Worm (Caenorhabditis elegans) whole organism, young adult: ENCODE measurements around the gene C38D9.8.

Experiments
- B0035.1 ChIP-seq: sonication (generic microtip); optimal IDR thresholded peaks from 2 replicates; lab custom pipeline; 2016; ENCODE audit warnings: missing genetic modification characterization, mild to moderate bottlenecking, missing compliant biosample characterization, missing genotype, missing genetic modification reagents
- Y56A3A.18 ChIP-seq: fragments of 200-800 bp; sonication (Bioruptor generic); IDR thresholded peaks from 2 replicates; pipeline ENCODE4 v1.3.6; 2022; ENCODE audit warnings: missing genetic modification reagents, missing genetic modification characterization, missing compliant biosample characterization
- ama-1 ChIP-seq, 3 experiments: fragments of 150-350 bp in 1 of 3; sonication (generic microtip) in 2 of 3; optimal IDR thresholded peaks; 2 replicates each; lab custom pipeline; 2014 to 2018; ENCODE audit warnings: missing biosample characterization in 2 of 3, missing genetic modification characterization in 2 of 3, missing genetic modification reagents in 2 of 3
- ets-4 ChIP-seq: fragments of 200-800 bp; sonication (Bioruptor generic); optimal IDR thresholded peaks from 2 replicates; lab custom pipeline; 2018; ENCODE audit warnings: mild to moderate bottlenecking, missing genetic modification characterization, missing compliant biosample characterization
- hlh-12 ChIP-seq: sonication (generic microtip); optimal IDR thresholded peaks from 2 replicates; lab custom pipeline; 2016; ENCODE audit warnings: missing genetic modification characterization, missing compliant biosample characterization
- madf-3 ChIP-seq: fragments of 200-800 bp; sonication (Bioruptor generic); IDR thresholded peaks from 2 replicates; pipeline ENCODE4 v1.3.6; 2022; ENCODE audit warnings: missing genetic modification reagents, missing genetic modification characterization, missing compliant biosample characterization
- rec-8 ChIP-seq, 2 experiments: sonication (generic microtip); optimal IDR thresholded peaks; 2 replicates each; lab custom pipeline; 2016; ENCODE audit warnings: mild to moderate bottlenecking in 2 of 2, missing genetic modification characterization in 2 of 2, missing genetic modification reagents in 2 of 2, missing genotype in 2 of 2, missing biosample characterization in 1 of 2, missing compliant biosample characterization in 1 of 2, moderate library complexity in 1 of 2
- snpc-1.3 ChIP-seq: sonication (generic microtip); optimal IDR thresholded peaks from 2 replicates; lab custom pipeline; 2017; ENCODE audit warnings: missing genetic modification characterization, mild to moderate bottlenecking, missing compliant biosample characterization, antibody characterized with exemption, moderate library complexity, missing genotype, missing genetic modification reagents; ENCODE audit not compliant: insufficient read depth
- snpc-3.4 ChIP-seq: sonication (generic microtip); optimal IDR thresholded peaks from 2 replicates; lab custom pipeline; 2017; ENCODE audit warnings: missing genetic modification characterization, mild to moderate bottlenecking, missing compliant biosample characterization, antibody characterized with exemption, moderate library complexity, missing genotype, missing genetic modification reagents
- snpc-4 ChIP-seq, 5 experiments: fragments of 150-350 bp in 1 of 5; sonication (generic microtip) in 4 of 5; optimal IDR thresholded peaks; 2 replicates each; lab custom pipeline; 2014 to 2018; ENCODE audit warnings: missing genetic modification characterization in 5 of 5, missing biosample characterization in 3 of 5, antibody characterized with exemption in 2 of 5, mild to moderate bottlenecking in 2 of 5, missing compliant biosample characterization in 2 of 5, missing genotype in 2 of 5, moderate library complexity in 2 of 5, missing genetic modification reagents in 1 of 5
- somi-1 ChIP-seq: fragments of 200-800 bp; sonication (Bioruptor generic); optimal IDR thresholded peaks from 2 replicates; lab custom pipeline; 2018; ENCODE audit warnings: mild to moderate bottlenecking, missing genetic modification characterization, missing compliant biosample characterization

DNA sequence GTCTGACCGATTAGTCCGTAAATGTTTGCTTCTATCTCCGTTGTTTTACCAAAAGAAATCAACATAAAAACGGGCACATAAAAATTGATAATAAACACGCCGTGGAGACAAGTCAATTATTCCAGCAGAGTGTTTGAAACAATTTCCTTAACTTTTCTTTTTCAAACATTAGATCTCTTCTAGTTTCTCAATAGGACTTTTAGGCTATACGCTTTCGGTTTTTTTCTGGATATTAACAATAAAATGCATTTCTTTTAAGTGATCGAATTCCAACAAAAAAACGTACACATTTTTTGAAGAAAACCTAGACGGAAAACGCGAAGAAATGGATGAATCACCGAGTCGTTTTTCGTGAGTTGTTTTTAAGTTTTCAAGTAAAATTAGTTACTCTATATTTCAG, 6.3 kb upstream of the C38D9.8 start, which contains the start of gene fbxa-172:
- no peak for TF ChIP-seq rec-8 (tag; optimal IDR thresholded peaks at IDR 0.05; lab: Kevin White, UChicago)
- no peak for TF ChIP-seq somi-1 (GFP tag; lab: Kevin White, UChicago)
- no peak for TF ChIP-seq hlh-12 (tag; lab: Kevin White, UChicago)
- TF ChIP-seq snpc-1.3 (tag; lab: Kevin White, UChicago) = no peak
- TF ChIP-seq ets-4 (GFP tag; lab: Kevin White, UChicago) = no peak
- no peak for TF ChIP-seq madf-3 (GFP tag; lab: Robert Waterston, UW)
- TF ChIP-seq snpc-3.4 = no peak
- TF ChIP-seq ama-1 (optimal IDR thresholded peaks at IDR 0.05; lab: Kevin White, UChicago) = no peak
- no peak for TF ChIP-seq ama-1 (GFP tag; optimal IDR thresholded peaks at IDR 0.05; lab: Kevin White, UChicago)
- no peak for TF ChIP-seq snpc-4 (GFP tag; optimal IDR thresholded peaks at IDR 0.05; lab: Kevin White, UChicago)
- TF ChIP-seq snpc-4 (tag; optimal IDR thresholded peaks at IDR 0.05; lab: Kevin White, UChicago) = no peak
- TF ChIP-seq Y56A3A.18 (GFP tag; lab: Robert Waterston, UW) = no peak
- no peak for TF ChIP-seq B0035.1 (tag; lab: Kevin White, UChicago)
